Worm (Caenorhabditis elegans) whole organism, L1 larva: ENCODE measurements around the gene sel-7.

Source experiments
- Y116A8C.19 ChIP-seq: sonication (generic microtip); optimal IDR thresholded peaks from 2 replicates; lab custom pipeline; 2016; ENCODE audit warnings: missing compliant biosample characterization, missing genetic modification characterization, borderline replicate concordance
- aha-1 ChIP-seq: fragments of 150-350 bp; optimal IDR thresholded peaks from 2 replicates; lab custom pipeline; 2014; ENCODE audit warnings: missing biosample characterization, missing genetic modification characterization
- aly-2 ChIP-seq: fragments of 150-350 bp; optimal IDR thresholded peaks from 2 replicates; lab custom pipeline; 2014; ENCODE audit warnings: missing biosample characterization, missing genetic modification characterization
- ama-1 ChIP-seq: fragments of 150-350 bp; optimal IDR thresholded peaks from 2 replicates; lab custom pipeline; 2014
- ceh-63 ChIP-seq: fragments of 200-800 bp; sonication (Bioruptor generic); optimal IDR thresholded peaks from 2 replicates; lab custom pipeline; 2018; ENCODE audit warnings: mild to moderate bottlenecking, missing genetic modification characterization, missing compliant biosample characterization
- ceh-82 ChIP-seq, 3 experiments: fragments of 150-350 bp in 1 of 3; sonication (generic microtip) in 2 of 3; optimal IDR thresholded peaks; 2 replicates each; lab custom pipeline; 2014 to 2017; ENCODE audit warnings: missing biosample characterization in 3 of 3, missing genetic modification characterization in 3 of 3
- ces-1 ChIP-seq: fragments of 150-350 bp; optimal IDR thresholded peaks from 2 replicates; lab custom pipeline; 2014; ENCODE audit warnings: missing biosample characterization, missing genetic modification reagents, missing genetic modification characterization
- dpl-1 ChIP-seq, 3 experiments: fragments of 150-350 bp in 2 of 3; sonication (generic microtip) in 1 of 3; optimal IDR thresholded peaks; 2 replicates each; lab custom pipeline; 2014 to 2017; ENCODE audit warnings: missing biosample characterization in 3 of 3, missing genetic modification characterization in 3 of 3, missing genetic modification reagents in 3 of 3
- dsc-1 ChIP-seq: sonication (generic microtip); optimal IDR thresholded peaks from 2 replicates; lab custom pipeline; 2016; ENCODE audit warnings: mild to moderate bottlenecking, missing genetic modification characterization, missing compliant biosample characterization
- efl-1 ChIP-seq, 4 experiments: fragments of 150-350 bp; optimal IDR thresholded peaks in 3 of 4; peaks in 1 of 4; 1 replicate in 1 of 4; 2 replicates in 3 of 4; lab custom pipeline; 2014; ENCODE audit warnings: missing biosample characterization in 2 of 4, missing genetic modification characterization in 2 of 4, missing genetic modification reagents in 2 of 4
- efl-3 ChIP-seq: fragments of 200-800 bp; sonication (Bioruptor generic); optimal IDR thresholded peaks from 2 replicates; lab custom pipeline; 2018; ENCODE audit warnings: mild to moderate bottlenecking, missing genetic modification characterization, missing compliant biosample characterization
- egl-13 ChIP-seq: sonication (generic microtip); optimal IDR thresholded peaks from 2 replicates; lab custom pipeline; 2016; ENCODE audit warnings: missing genotype, missing genetic modification reagents, missing genetic modification characterization, missing compliant biosample characterization
- egl-27 ChIP-seq, 2 experiments: fragments of 150-350 bp in 1 of 2; sonication (generic microtip); optimal IDR thresholded peaks; 3 replicates each; lab custom pipeline; 2017 to 2018; ENCODE audit warnings: missing biosample characterization in 2 of 2, missing genetic modification characterization in 2 of 2, missing genetic modification reagents in 2 of 2
- elt-2 ChIP-seq: sonication (generic microtip); optimal IDR thresholded peaks from 2 replicates; lab custom pipeline; 2016; ENCODE audit warnings: missing genetic modification characterization, mild to moderate bottlenecking, inconsistent platforms, missing compliant biosample characterization, missing genetic modification reagents
- elt-3 ChIP-seq, 6 experiments: fragments of 150-350 bp in 1 of 6; sonication (generic microtip); optimal IDR thresholded peaks; 2 replicates each; lab custom pipeline; 2017 to 2018; ENCODE audit warnings: missing biosample characterization in 6 of 6, missing genetic modification characterization in 6 of 6, inconsistent platforms in 1 of 6
- ets-5 ChIP-seq: fragments of 200-800 bp; sonication (Bioruptor generic); IDR thresholded peaks from 2 replicates; pipeline ENCODE4 v1.3.6; 2022; ENCODE audit warnings: missing genetic modification characterization, missing compliant biosample characterization
- fkh-10 ChIP-seq: sonication (generic microtip); optimal IDR thresholded peaks from 2 replicates; lab custom pipeline; 2017; ENCODE audit warnings: missing biosample characterization, missing genetic modification reagents, missing genetic modification characterization
- fkh-4 ChIP-seq: sonication (generic microtip); optimal IDR thresholded peaks from 2 replicates; lab custom pipeline; 2016; ENCODE audit warnings: missing compliant biosample characterization, missing genetic modification characterization, borderline replicate concordance
- fos-1 ChIP-seq: fragments of 150-350 bp; optimal IDR thresholded peaks from 2 replicates; lab custom pipeline; 2014; ENCODE audit warnings: missing biosample characterization, missing genetic modification characterization
- grh-1 ChIP-seq: fragments of 200-800 bp; sonication (Bioruptor generic); IDR thresholded peaks from 2 replicates; pipeline ENCODE4 v1.3.6; 2022; ENCODE audit warnings: missing genetic modification reagents, missing genetic modification characterization, missing compliant biosample characterization
- hlh-17 ChIP-seq: fragments of 200-800 bp; sonication (Bioruptor generic); optimal IDR thresholded peaks from 2 replicates; lab custom pipeline; 2018; ENCODE audit warnings: missing genetic modification characterization, mild to moderate bottlenecking, missing compliant biosample characterization, moderate library complexity, borderline replicate concordance
- hlh-4 ChIP-seq: sonication (generic microtip); optimal IDR thresholded peaks from 2 replicates; lab custom pipeline; 2016; ENCODE audit warnings: mild to moderate bottlenecking, missing genetic modification characterization, missing compliant biosample characterization
- hpl-2 ChIP-seq: fragments of 150-350 bp; optimal IDR thresholded peaks from 2 replicates; lab custom pipeline; 2014; ENCODE audit warnings: missing biosample characterization, missing genetic modification reagents, missing genetic modification characterization
- irx-1 ChIP-seq: sonication (generic microtip); optimal IDR thresholded peaks from 2 replicates; lab custom pipeline; 2016; ENCODE audit warnings: missing genetic modification characterization, missing compliant biosample characterization
- isw-1 ChIP-seq: fragments of 200-800 bp; sonication (Bioruptor generic); IDR thresholded peaks from 2 replicates; pipeline ENCODE4 v1.3.6; 2022; ENCODE audit warnings: missing genetic modification characterization, missing compliant biosample characterization
- jun-1 ChIP-seq: fragments of 150-350 bp; optimal IDR thresholded peaks from 2 replicates; lab custom pipeline; 2014; ENCODE audit warnings: missing biosample characterization, missing genetic modification reagents, missing genetic modification characterization
- lin-15B ChIP-seq: fragments of 150-350 bp; sonication (generic microtip); optimal IDR thresholded peaks from 3 replicates; lab custom pipeline; 2014; ENCODE audit warnings: missing biosample characterization, missing genetic modification characterization
- lin-35 ChIP-seq, 2 experiments: fragments of 150-350 bp; optimal IDR thresholded peaks; 2 replicates each; lab custom pipeline; 2014; ENCODE audit warnings: missing biosample characterization in 2 of 2, missing genetic modification characterization in 2 of 2, missing genetic modification reagents in 2 of 2
- lir-3 ChIP-seq: sonication (generic microtip); optimal IDR thresholded peaks from 2 replicates; lab custom pipeline; 2016; ENCODE audit warnings: mild to moderate bottlenecking, missing genetic modification characterization, moderate library complexity, missing compliant biosample characterization; ENCODE audit not compliant: poor library complexity
- mab-9 ChIP-seq: fragments of 200-800 bp; sonication (Bioruptor generic); IDR thresholded peaks from 2 replicates; pipeline ENCODE4 v1.3.6; 2022; ENCODE audit warnings: missing genetic modification reagents, missing genetic modification characterization, missing compliant biosample characterization
- mdl-1 ChIP-seq, 2 experiments: fragments of 150-350 bp; optimal IDR thresholded peaks; 2 replicates each; lab custom pipeline; 2014 to 2017; ENCODE audit warnings: missing biosample characterization in 2 of 2, missing genetic modification characterization in 2 of 2, inconsistent platforms in 1 of 2
- mef-2 ChIP-seq: fragments of 150-350 bp; optimal IDR thresholded peaks from 2 replicates; lab custom pipeline; 2014; ENCODE audit warnings: missing biosample characterization, missing genetic modification characterization
- mep-1 ChIP-seq: fragments of 150-350 bp; optimal IDR thresholded peaks from 2 replicates; lab custom pipeline; 2014; ENCODE audit warnings: missing biosample characterization, missing genetic modification characterization
- nhr-11 ChIP-seq: fragments of 150-350 bp; optimal IDR thresholded peaks from 2 replicates; lab custom pipeline; 2014; ENCODE audit warnings: missing biosample characterization, missing genetic modification characterization
- nhr-12 ChIP-seq: sonication (generic microtip); optimal IDR thresholded peaks from 2 replicates; lab custom pipeline; 2017; ENCODE audit warnings: missing biosample characterization, missing genetic modification characterization
- nhr-19 ChIP-seq: fragments of 200-800 bp; sonication (Bioruptor generic); conservative IDR thresholded peaks from 2 replicates; pipeline ENCODE4 v1.3.6; 2022; ENCODE audit warnings: missing genetic modification characterization, missing compliant biosample characterization
- nhr-28 ChIP-seq: fragments of 150-350 bp; optimal IDR thresholded peaks from 2 replicates; lab custom pipeline; 2014; ENCODE audit warnings: missing biosample characterization, missing genetic modification characterization
- nhr-71 ChIP-seq: sonication (generic microtip); optimal IDR thresholded peaks from 2 replicates; lab custom pipeline; 2016; ENCODE audit warnings: mild to moderate bottlenecking, missing genetic modification characterization, moderate library complexity, missing compliant biosample characterization
- nhr-84 ChIP-seq: sonication (generic microtip); optimal IDR thresholded peaks from 2 replicates; lab custom pipeline; 2017; ENCODE audit warnings: missing biosample characterization, missing genetic modification characterization
- nhr-85 ChIP-seq: sonication (generic microtip); peaks from one replicate; lab custom pipeline; 2016; ENCODE audit warnings: missing genetic modification characterization, inconsistent platforms, missing compliant biosample characterization
- nhr-90 ChIP-seq: sonication (generic microtip); optimal IDR thresholded peaks from 2 replicates; lab custom pipeline; 2016; ENCODE audit warnings: mild to moderate bottlenecking, missing genetic modification characterization, missing compliant biosample characterization; ENCODE audit not compliant: poor library complexity
- pag-3 ChIP-seq: sonication (generic microtip); optimal IDR thresholded peaks from 2 replicates; lab custom pipeline; 2017; ENCODE audit warnings: missing genetic modification characterization, mild to moderate bottlenecking, missing compliant biosample characterization, antibody characterized with exemption, borderline replicate concordance; ENCODE audit not compliant: insufficient read depth
- pqm-1 ChIP-seq: sonication (generic microtip); optimal IDR thresholded peaks from 3 replicates; lab custom pipeline; 2017; ENCODE audit warnings: missing biosample characterization, missing genetic modification characterization
- snpc-4 ChIP-seq: fragments of 150-350 bp; optimal IDR thresholded peaks from 2 replicates; lab custom pipeline; 2014; ENCODE audit warnings: missing biosample characterization, missing genetic modification characterization
- snu-23 ChIP-seq: sonication (generic microtip); optimal IDR thresholded peaks from 2 replicates; lab custom pipeline; 2016; ENCODE audit warnings: missing genetic modification characterization, missing compliant biosample characterization
- sptf-1 ChIP-seq: fragments of 150-350 bp; optimal IDR thresholded peaks from 2 replicates; lab custom pipeline; 2014; ENCODE audit warnings: missing biosample characterization, missing genetic modification characterization
- sup-37 ChIP-seq: fragments of 200-800 bp; sonication (Bioruptor generic); optimal IDR thresholded peaks from 2 replicates; lab custom pipeline; 2018; ENCODE audit warnings: mild to moderate bottlenecking, missing genetic modification characterization, missing compliant biosample characterization
- tlp-1 ChIP-seq: fragments of 150-350 bp; optimal IDR thresholded peaks from 2 replicates; lab custom pipeline; 2014; ENCODE audit warnings: missing biosample characterization, missing genetic modification characterization
- unc-62 ChIP-seq: fragments of 150-350 bp; optimal IDR thresholded peaks from 2 replicates; lab custom pipeline; 2014; ENCODE audit warnings: missing biosample characterization, missing genetic modification reagents, missing genetic modification characterization
- unc-86 ChIP-seq: sonication (generic microtip); optimal IDR thresholded peaks from 2 replicates; lab custom pipeline; 2016; ENCODE audit warnings: missing genetic modification characterization, missing compliant biosample characterization
- xbp-1 ChIP-seq: sonication (generic microtip); optimal IDR thresholded peaks from 2 replicates; lab custom pipeline; 2016; ENCODE audit warnings: missing genetic modification characterization, missing compliant biosample characterization
- zip-4 ChIP-seq: fragments of 200-800 bp; sonication (Bioruptor generic); optimal IDR thresholded peaks from 2 replicates; lab custom pipeline; 2018; ENCODE audit warnings: mild to moderate bottlenecking, missing genetic modification characterization, moderate library complexity, missing compliant biosample characterization

The sel-7 gene

DNA sequence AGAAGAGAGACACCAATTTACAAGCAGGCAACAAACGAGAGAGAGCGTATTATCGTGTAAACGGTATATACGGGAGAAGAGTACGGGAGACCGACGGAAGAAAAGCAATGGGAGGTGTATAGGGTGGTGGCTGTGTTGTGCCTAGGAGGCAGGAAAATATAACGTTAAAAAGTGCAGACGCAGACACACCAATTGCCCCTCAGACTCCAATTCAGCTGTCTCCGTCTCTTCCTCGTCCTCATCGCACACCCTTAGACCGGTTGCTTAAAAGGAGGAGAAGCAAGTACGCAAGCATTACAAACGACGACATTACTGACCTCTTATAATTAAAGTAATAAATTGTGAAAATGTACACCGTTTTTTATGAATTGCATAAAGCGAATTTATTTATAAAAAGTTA, 27.9 kb downstream of the sel-7 start:
- TF ChIP-seq egl-13 (tag; lab: Kevin White, UChicago) (peak; percentile 48), fkh-10 (peak; percentile 70), hlh-4 (tag; lab: Kevin White, UChicago) (no peak), mep-1 (peak; percentile 81), snu-23 (GFP tag; lab: Kevin White, UChicago) (peak; percentile 89), nhr-28 (tag; lab: Kevin White, UChicago) (no peak), sup-37 (GFP tag; lab: Kevin White, UChicago) (no peak), ceh-63 (no peak), mdl-1 (tag; optimal IDR thresholded peaks at IDR 0.05; lab: Kevin White, UChicago) (peak in 1 of 2 experiments; percentile 50), zip-4 (GFP tag; lab: Kevin White, UChicago) (no peak), lin-15B (tag; lab: Kevin White, UChicago) (peak; percentile 16), snpc-4 (tag; lab: Kevin White, UChicago) (peak; percentile 11), nhr-71 (tag; lab: Kevin White, UChicago) (peak; percentile 87), dsc-1 (tag; lab: Kevin White, UChicago) (peak; percentile 50), nhr-11 (tag; lab: Kevin White, UChicago) (no peak), elt-3 (tag; optimal IDR thresholded peaks at IDR 0.05; lab: Kevin White, UChicago) (peak in 3 of 6 experiments; percentile 16 to 44 (median 22)), mef-2 (peak; percentile 4), dpl-1 (GFP tag; optimal IDR thresholded peaks at IDR 0.05; lab: Kevin White, UChicago) (peak in 2 of 3 experiments; percentile 24 to 51), xbp-1 (peak; percentile 56), nhr-85 (tag; lab: Kevin White, UChicago) (peak; percentile 92), efl-3 (no peak), isw-1 (GFP tag; lab: Robert Waterston, UW) (peak; percentile 43), egl-27 (tag; optimal IDR thresholded peaks at IDR 0.05; lab: Kevin White, UChicago) (no peak), unc-86 (tag; lab: Kevin White, UChicago) (peak; percentile 57), lin-35 (GFP tag; optimal IDR thresholded peaks at IDR 0.05; lab: Kevin White, UChicago) (peak; percentile 64 to 69), elt-2 (tag; lab: Kevin White, UChicago) (peak; percentile 45), mab-9 (GFP tag; lab: Robert Waterston, UW) (peak; percentile 61), tlp-1 (tag; lab: Kevin White, UChicago) (no peak), hpl-2 (GFP tag; lab: Kevin White, UChicago) (peak; percentile 29), ama-1 (no peak), efl-1 (optimal IDR thresholded peaks at IDR 0.05; lab: Kevin White, UChicago) (peak; percentile 53 to 68), efl-1 (GFP tag; optimal IDR thresholded peaks at IDR 0.05 in 1 of 2; lab: Kevin White, UChicago) (peak; percentile 26 to 89), pag-3 (no peak), nhr-84 (tag; lab: Kevin White, UChicago) (no peak), unc-62 (GFP tag; lab: Kevin White, UChicago) (no peak), nhr-90 (peak; percentile 77), fos-1 (tag; lab: Kevin White, UChicago) (peak; percentile 30), pqm-1 (no peak), Y116A8C.19 (no peak), grh-1 (peak; percentile 80), aly-2 (tag; lab: Kevin White, UChicago) (no peak), aha-1 (no peak), lir-3 (peak; percentile 42), hlh-17 (no peak), ets-5 (GFP tag; lab: Robert Waterston, UW) (no peak), nhr-19 (peak; percentile 71), jun-1 (tag; lab: Kevin White, UChicago) (peak; percentile 72), irx-1 (tag; lab: Kevin White, UChicago) (peak; percentile 51), ceh-82 (tag; optimal IDR thresholded peaks at IDR 0.05; lab: Kevin White, UChicago) (peak; percentile 33 to 70 (median 70)), ces-1 (GFP tag; lab: Kevin White, UChicago) (no peak), sptf-1 (tag; lab: Kevin White, UChicago) (no peak), nhr-12 (tag; lab: Kevin White, UChicago) (no peak), fkh-4 (no peak)
